Worm (Caenorhabditis elegans): Measurements from ENCODE around the gene pct-1.

pct-1 gene

DNA sequence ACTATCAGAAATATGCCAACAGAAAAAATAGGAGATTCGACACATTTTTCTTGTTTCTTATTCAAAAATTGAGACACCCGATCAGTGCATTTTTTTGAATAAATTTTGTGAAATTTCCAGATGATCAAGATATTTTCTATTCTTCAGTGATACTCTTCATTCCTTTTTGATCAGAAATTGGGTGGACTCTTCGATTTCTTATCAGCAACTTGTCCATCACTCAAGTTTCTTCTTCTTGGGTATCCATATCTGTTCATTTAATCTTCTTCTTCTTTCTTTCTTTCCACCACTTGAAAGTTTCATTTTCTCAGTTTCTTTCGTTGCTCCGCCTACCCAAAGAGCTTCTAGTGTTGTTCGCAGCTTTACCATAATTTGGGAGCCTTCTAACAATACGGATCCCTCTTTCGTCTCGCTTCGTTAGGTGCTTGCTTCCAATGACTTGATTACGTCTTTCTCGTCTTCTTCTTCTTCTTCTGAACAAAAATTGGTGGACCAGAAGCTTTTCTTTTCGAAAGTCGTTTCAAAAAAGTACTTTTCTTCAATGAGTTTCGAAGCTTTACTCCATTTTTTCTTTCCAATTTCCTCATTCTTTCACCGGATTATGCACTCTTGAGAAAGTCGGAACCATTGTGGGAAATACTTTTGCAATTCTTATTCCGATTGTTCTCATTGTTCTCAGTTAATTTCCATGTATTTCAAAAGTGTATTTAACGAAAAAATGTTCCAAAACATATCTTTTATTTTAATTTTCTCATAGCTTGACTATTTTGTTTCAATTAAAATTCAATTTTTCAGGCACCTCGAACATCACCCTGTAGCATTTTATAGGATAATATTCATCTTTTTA, at the start of gene pct-1:
pct-1 (plus strand) TSS at position 797 of the 847 bp plus-strand sequence.
- TF ChIP-seq nhr-111 (GFP tag; optimal IDR thresholded peaks at IDR 0.05): no peak
- TF ChIP-seq unc-62 (GFP tag; optimal IDR thresholded peaks at IDR 0.05 in 1 of 2): peak in 1 of 2 experiments; percentile 82
- TF ChIP-seq unc-62 (tag; optimal IDR thresholded peaks at IDR 0.05): no peak
- peak; percentile 2 for TF ChIP-seq aha-1 (tag)

DNA sequence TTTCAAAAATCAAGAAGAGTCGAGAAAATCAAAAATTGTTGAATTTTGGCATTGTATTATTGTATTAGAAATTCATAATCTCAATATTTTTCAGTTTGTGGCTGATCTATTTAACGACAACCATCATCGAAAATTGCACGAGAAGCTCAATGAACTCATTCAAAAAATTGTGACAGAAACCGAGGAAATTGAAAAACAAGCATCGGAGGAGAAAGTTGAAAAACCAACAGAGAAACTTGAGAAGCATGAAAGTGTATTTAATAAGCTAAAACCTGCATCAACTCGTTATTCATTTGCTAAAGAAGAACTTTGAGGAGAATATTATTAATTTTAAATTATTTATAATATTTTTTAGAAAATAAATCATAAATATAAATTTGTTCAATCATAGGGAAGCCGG, 49.4 kb upstream of the pct-1 start, which contains the start of gene ceph-41:
ceph-41 (plus strand) TSS at position 301 of the 400 bp plus-strand sequence.
- TF ChIP-seq ctbp-1 (GFP tag; IDR thresholded peaks at IDR 0.05) (no peak), unc-62 (GFP tag; optimal IDR thresholded peaks at IDR 0.05 in 1 of 2) (no peak), unc-62 (tag; optimal IDR thresholded peaks at IDR 0.05) (no peak), pha-4 (GFP tag; IDR thresholded peaks at IDR 0.05) (no peak), pha-4 (tag; optimal IDR thresholded peaks at IDR 0.05) (no peak), hif-1 (tag; optimal IDR thresholded peaks at IDR 0.05) (no peak), nhr-76 (tag; optimal IDR thresholded peaks at IDR 0.05) (no peak), lin-15B (tag; optimal IDR thresholded peaks at IDR 0.05) (no peak), ceh-44 (GFP tag; IDR thresholded peaks at IDR 0.05) (no peak), mdl-1 (tag; optimal IDR thresholded peaks at IDR 0.05) (no peak), snpc-4 (tag; optimal IDR thresholded peaks at IDR 0.05) (no peak), lir-3 (tag; optimal IDR thresholded peaks at IDR 0.05) (no peak)

DNA sequence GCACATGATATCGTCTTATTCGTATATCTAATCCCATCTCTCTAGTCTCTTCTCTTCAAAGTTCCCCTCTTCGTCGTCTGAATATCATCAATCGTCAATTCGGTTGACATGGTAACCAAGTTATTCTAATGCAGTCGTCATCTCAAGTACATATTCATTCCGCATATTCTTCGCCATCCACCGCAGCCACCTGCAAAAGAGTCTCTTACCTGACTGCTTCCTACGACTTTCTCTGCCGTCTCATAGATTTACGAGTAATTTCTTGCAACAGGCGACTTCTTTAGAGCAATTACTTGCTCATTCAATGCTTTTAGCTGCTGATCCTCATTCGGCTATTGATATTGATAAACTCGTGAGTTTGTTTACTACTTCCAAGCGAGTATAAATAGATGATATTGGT, 48.9 kb upstream of the pct-1 start:
- no peak for TF ChIP-seq dmd-8 (GFP tag; IDR thresholded peaks at IDR 0.05)
- no peak for TF ChIP-seq spr-3 (GFP tag; optimal IDR thresholded peaks at IDR 0.05)
- no peak for TF ChIP-seq nhr-10 (tag; optimal IDR thresholded peaks at IDR 0.05)
- no peak for TF ChIP-seq unc-62 (GFP tag; optimal IDR thresholded peaks at IDR 0.05 in 1 of 2)
- no peak for TF ChIP-seq unc-62 (tag; optimal IDR thresholded peaks at IDR 0.05)
- no peak for TF ChIP-seq nhr-42 (GFP tag; IDR thresholded peaks at IDR 0.05)
- TF ChIP-seq F10B5.3 (tag; optimal IDR thresholded peaks at IDR 0.05): no peak
- no peak for TF ChIP-seq ces-1 (GFP tag; optimal IDR thresholded peaks at IDR 0.05)
- TF ChIP-seq unc-39 (tag; optimal IDR thresholded peaks at IDR 0.05): no peak
- TF ChIP-seq ztf-7 (tag; optimal IDR thresholded peaks at IDR 0.05): no peak
- no peak for TF ChIP-seq jun-1 (tag; optimal IDR thresholded peaks at IDR 0.05)
- TF ChIP-seq madf-5 (GFP tag; IDR thresholded peaks at IDR 0.05): no peak
- TF ChIP-seq nhr-28 (tag; optimal IDR thresholded peaks at IDR 0.05): no peak
- TF ChIP-seq ceh-20 (GFP tag; IDR thresholded peaks at IDR 0.05): no peak
- TF ChIP-seq ZK546.5 (tag; optimal IDR thresholded peaks at IDR 0.05): no peak
- TF ChIP-seq daf-8 (GFP tag; IDR thresholded peaks at IDR 0.05): no peak
- no peak for TF ChIP-seq lsy-2 (tag; optimal IDR thresholded peaks at IDR 0.05)
- TF ChIP-seq ceh-28 (tag; optimal IDR thresholded peaks at IDR 0.05): no peak
- no peak for TF ChIP-seq hmg-1.1 (GFP tag; IDR thresholded peaks at IDR 0.05)
- no peak for TF ChIP-seq ceh-62 (tag; optimal IDR thresholded peaks at IDR 0.05)

DNA sequence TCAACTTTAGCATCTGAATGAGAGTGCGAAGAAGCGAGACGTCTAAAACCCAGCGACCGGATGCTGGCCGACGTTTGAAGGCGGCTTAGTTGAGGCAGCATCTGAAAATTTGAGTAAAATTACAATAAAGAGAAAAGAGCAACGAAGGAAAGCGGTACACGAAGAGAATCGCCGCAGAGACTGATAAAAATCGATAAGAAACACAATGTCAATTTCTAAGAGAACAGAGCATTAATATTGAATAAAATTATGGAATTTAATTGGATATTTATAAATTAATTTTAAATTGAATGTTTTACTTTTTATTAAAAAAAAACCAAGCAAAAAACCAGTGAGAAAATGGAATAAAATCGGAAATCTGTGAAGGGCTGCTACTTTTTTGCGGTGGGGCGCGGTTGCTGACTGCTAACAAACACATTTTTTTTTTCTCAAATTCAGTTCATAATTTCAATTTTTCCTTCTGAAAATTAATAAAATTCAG, 46.1 kb upstream of the pct-1 start, which contains the start of the genes ndub-11 and moc-3:
ndub-11 (minus strand) TSS at position 101 of the 481 bp plus-strand sequence.
moc-3 (plus strand) TSS at position 431 of the 481 bp plus-strand sequence.
- TF ChIP-seq F10B5.3 (tag; optimal IDR thresholded peaks at IDR 0.05): no peak
- TF ChIP-seq F49E8.2 (tag; optimal IDR thresholded peaks at IDR 0.05; ENCODE audit: borderline replicate concordance): no peak
- peak; percentile 73 for TF ChIP-seq lin-38 (GFP tag; IDR thresholded peaks at IDR 0.05)
- no peak for TF ChIP-seq Y48G9A.11 (GFP tag; IDR thresholded peaks at IDR 0.05)
- no peak for TF ChIP-seq nhr-48 (tag; optimal IDR thresholded peaks at IDR 0.05)
- TF ChIP-seq T26A8.4 (GFP tag; IDR thresholded peaks at IDR 0.05): no peak
- TF ChIP-seq mdt-29 (GFP tag; IDR thresholded peaks at IDR 0.05): no peak
- no peak for TF ChIP-seq nhr-76 (tag; optimal IDR thresholded peaks at IDR 0.05)
- peak; percentile 13 for TF ChIP-seq aha-1 (tag)
- TF ChIP-seq mes-2 (tag; optimal IDR thresholded peaks at IDR 0.05; ENCODE audit: poor library complexity, severe bottlenecking): peak; percentile 26

All from whole organism, L4 larva.